Worm (Caenorhabditis elegans): ENCODE measurements around the gene ilys-2.

The ilys-2 gene

ce11 chrIV:2470114-2470513 is 2.6 kb downstream of the ilys-2 start, which contains the start of gene ilys-1:
TSS of gene ilys-1 (plus strand) at chrIV:2470414.
- no peak for TF ChIP-seq mef-2 (tag; optimal IDR thresholded peaks at IDR 0.05)
- no peak for TF ChIP-seq hlh-17 (GFP tag; optimal IDR thresholded peaks at IDR 0.05; ENCODE audit: borderline replicate concordance)
- TF ChIP-seq zip-4 (GFP tag; optimal IDR thresholded peaks at IDR 0.05), result no peak
- TF ChIP-seq unc-86 (tag; optimal IDR thresholded peaks at IDR 0.05), result no peak
- TF ChIP-seq nhr-90 (tag; optimal IDR thresholded peaks at IDR 0.05; ENCODE audit: poor library complexity), result no peak
- no peak for TF ChIP-seq ces-1 (GFP tag; optimal IDR thresholded peaks at IDR 0.05)
- TF ChIP-seq grh-1 (GFP tag; IDR thresholded peaks at IDR 0.05), result no peak
- no peak for TF ChIP-seq ceh-63 (GFP tag; optimal IDR thresholded peaks at IDR 0.05)
- no peak for TF ChIP-seq fkh-8 (tag; optimal IDR thresholded peaks at IDR 0.05)
- TF ChIP-seq unc-130 (tag; optimal IDR thresholded peaks at IDR 0.05), result no peak
- no peak for TF ChIP-seq lin-13 (GFP tag; optimal IDR thresholded peaks at IDR 0.05)
- no peak for TF ChIP-seq dsc-1 (tag; optimal IDR thresholded peaks at IDR 0.05)
- no peak for TF ChIP-seq snu-23 (GFP tag; optimal IDR thresholded peaks at IDR 0.05)
- TF ChIP-seq tbx-2 (tag; optimal IDR thresholded peaks at IDR 0.05), result no peak
- no peak for TF ChIP-seq ceh-8 (GFP tag; optimal IDR thresholded peaks at IDR 0.05)

- TF ChIP-seq nhr-85 (tag) (no peak), blmp-1 (tag; optimal IDR thresholded peaks at IDR 0.05) (no peak), pqm-1 (tag; optimal IDR thresholded peaks at IDR 0.05) (no peak), ztf-4 (tag; optimal IDR thresholded peaks at IDR 0.05) (no peak), mdl-1 (tag; optimal IDR thresholded peaks at IDR 0.05) (no peak), tlp-1 (tag; optimal IDR thresholded peaks at IDR 0.05) (no peak), nhr-71 (tag; optimal IDR thresholded peaks at IDR 0.05) (no peak), snu-23 (GFP tag; optimal IDR thresholded peaks at IDR 0.05) (no peak), mab-9 (GFP tag; IDR thresholded peaks at IDR 0.05) (no peak), irx-1 (tag; optimal IDR thresholded peaks at IDR 0.05) (no peak), C34B4.2 (tag; optimal IDR thresholded peaks at IDR 0.05) (no peak), hpl-2 (GFP tag; optimal IDR thresholded peaks at IDR 0.05) (no peak), elt-2 (tag; optimal IDR thresholded peaks at IDR 0.05) (no peak), rnt-1 (tag; optimal IDR thresholded peaks at IDR 0.05) (no peak), egl-13 (tag; optimal IDR thresholded peaks at IDR 0.05) (no peak)
Observed at ce11 chrIV:2476386-2476785, 8.9 kb downstream of the ilys-2 start, which contains the start of gene grd-16. TSS of gene grd-16 (plus strand) at chrIV:2476686.

DNA sequence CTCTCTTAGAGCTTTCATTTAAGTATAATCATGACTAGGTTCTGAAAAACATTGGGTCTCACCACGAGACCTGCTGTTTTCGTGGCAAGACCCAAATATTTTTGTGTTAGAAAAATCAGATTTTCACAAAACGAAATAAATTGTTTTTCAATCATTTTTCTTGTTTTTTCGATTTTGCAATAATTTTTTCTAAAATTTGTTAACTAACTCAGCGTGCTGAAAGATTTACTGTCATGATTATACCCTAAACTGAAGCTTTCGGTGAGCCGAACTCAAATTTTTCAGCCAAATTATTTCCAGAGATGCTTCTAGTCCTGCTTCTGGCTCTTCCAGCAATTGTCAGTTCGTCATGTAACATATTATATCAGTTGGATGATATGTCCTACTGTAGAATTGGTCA is 14.5 kb downstream of the ilys-2 start, which contains the start of gene Y69A2AL.2:
Y69A2AL.2 (plus strand) TSS at position 301 of the 400 bp plus-strand sequence.
- no peak for TF ChIP-seq sup-37 (GFP tag; optimal IDR thresholded peaks at IDR 0.05)
- no peak for TF ChIP-seq lsy-2 (tag; optimal IDR thresholded peaks at IDR 0.05)
- no peak for TF ChIP-seq nhr-19 (GFP tag; conservative IDR thresholded peaks at IDR 0.05)
- TF ChIP-seq pag-3 (tag; optimal IDR thresholded peaks at IDR 0.05; ENCODE audit: borderline replicate concordance, insufficient read depth), result no peak
- TF ChIP-seq ceh-8 (GFP tag; optimal IDR thresholded peaks at IDR 0.05), result no peak
- TF ChIP-seq fkh-4 (tag; optimal IDR thresholded peaks at IDR 0.05; ENCODE audit: borderline replicate concordance), result no peak
- TF ChIP-seq egl-27 (tag; optimal IDR thresholded peaks at IDR 0.05), result no peak

- TF ChIP-seq nhr-19 (GFP tag; conservative IDR thresholded peaks at IDR 0.05) (no peak), sox-4 (tag; optimal IDR thresholded peaks at IDR 0.05) (no peak), mef-2 (tag; optimal IDR thresholded peaks at IDR 0.05) (no peak)
Observed at ce11 chrIV:2488520-2488919, 21.0 kb downstream of the ilys-2 start, which contains the start of gene Y69A2AR.19. TSS of gene Y69A2AR.19 (plus strand) at chrIV:2488820.

Data from whole organism, L1 larva.